Fruit fly (Drosophila melanogaster): Measurements from ENCODE around the gene Tbh.

Gene Tbh

dm6 chrX:8061392-8062179, 66.1 kb downstream of the Tbh start, which contains the start of gene mys:
Gene mys (plus strand): TSS chrX:8061645.
- TF ChIP-seq Sin3A (optimal IDR thresholded peaks at IDR 0.05) (no peak), h (optimal IDR thresholded peaks at IDR 0.05) (no peak), psq (optimal IDR thresholded peaks at IDR 0.05) (no peak)

dm6 chrX:8062180-8062480, 66.6 kb downstream of the Tbh start:
- TF ChIP-seq ttk (optimal IDR thresholded peaks at IDR 0.05) (no peak), psq (optimal IDR thresholded peaks at IDR 0.05) (no peak), Myc (optimal IDR thresholded peaks at IDR 0.05) (no peak), insv (optimal IDR thresholded peaks at IDR 0.05) (no peak), Sin3A (optimal IDR thresholded peaks at IDR 0.05) (no peak), h (optimal IDR thresholded peaks at IDR 0.05) (no peak)

- TF ChIP-seq h (optimal IDR thresholded peaks at IDR 0.05) (no peak), Myc (optimal IDR thresholded peaks at IDR 0.05) (no peak), Sin3A (optimal IDR thresholded peaks at IDR 0.05) (no peak), psq (optimal IDR thresholded peaks at IDR 0.05) (no peak), ttk (optimal IDR thresholded peaks at IDR 0.05) (no peak), insv (optimal IDR thresholded peaks at IDR 0.05) (no peak)
Measured at dm6 chrX:8063223-8063674, 67.8 kb downstream of the Tbh start.

dm6 chrX:8075300-8075927, 79.9 kb downstream of the Tbh start, which contains the start of the genes Upf2 and CG1571:
Gene Upf2 (minus strand): TSS chrX:8075466.
Gene CG1571 (plus strand): TSS chrX:8075877.
- TF ChIP-seq psq (optimal IDR thresholded peaks at IDR 0.05) (no peak), ttk (optimal IDR thresholded peaks at IDR 0.05) (no peak), h (optimal IDR thresholded peaks at IDR 0.05) (no peak), insv (optimal IDR thresholded peaks at IDR 0.05) (no peak), Myc (optimal IDR thresholded peaks at IDR 0.05) (no peak), Sin3A (optimal IDR thresholded peaks at IDR 0.05) (no peak)

Measured in Kc167 (cell line).